Worm (Caenorhabditis elegans): ENCODE results near the gene F31E3.2.

Gene F31E3.2

DNA sequence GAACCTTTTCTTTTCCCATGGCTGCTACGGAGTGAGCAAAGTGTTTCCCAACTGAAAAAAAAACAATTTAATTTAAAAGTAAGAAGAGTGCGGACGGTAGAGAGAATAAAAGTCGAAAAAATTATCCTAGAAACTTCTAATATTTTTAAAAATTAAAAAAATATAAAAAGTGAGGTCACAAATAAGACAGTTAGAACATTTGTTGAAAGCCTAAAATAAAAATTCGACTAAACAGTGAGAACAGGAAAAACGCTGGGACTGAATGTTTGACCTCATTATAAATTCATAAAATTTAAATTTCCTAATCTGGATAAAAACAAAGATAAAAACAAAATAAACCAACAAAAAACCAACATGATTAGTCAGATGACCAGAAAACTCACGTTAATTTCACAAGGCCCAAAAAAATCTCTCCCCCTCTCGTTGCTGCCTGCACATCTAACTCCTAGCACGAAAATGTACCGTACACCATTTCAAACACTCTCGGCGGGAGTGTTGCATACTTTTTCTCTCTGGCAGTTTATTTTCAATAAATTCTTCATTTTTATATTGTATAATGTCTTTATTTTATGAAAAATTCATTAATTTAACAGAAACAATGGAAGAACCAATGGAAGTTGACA, 2.0 kb upstream of the F31E3.2 start, which contains the start of the genes eef-1A.1 and rfc-4 (continued):
- TF ChIP-seq nhr-67 (tag; optimal IDR thresholded peaks at IDR 0.05) (no peak), egl-5 (tag; optimal IDR thresholded peaks at IDR 0.05) (peak; percentile 99), nfya-1 (tag; optimal IDR thresholded peaks at IDR 0.05; ENCODE audit: insufficient read depth) (peak; percentile 99), nhr-77 (tag; optimal IDR thresholded peaks at IDR 0.05) (peak; percentile 19), hmg-11 (tag; optimal IDR thresholded peaks at IDR 0.05) (peak; percentile 85), fkh-10 (GFP tag; optimal IDR thresholded peaks at IDR 0.05) (peak; percentile 90), R02D3.7 (tag; optimal IDR thresholded peaks at IDR 0.05) (peak; percentile 94), elt-3 (tag; optimal IDR thresholded peaks at IDR 0.05) (peak in 1 of 3 experiments; percentile 65), fkh-2 (tag; optimal IDR thresholded peaks at IDR 0.05) (no peak), ceh-9 (tag; optimal IDR thresholded peaks at IDR 0.05) (no peak), nhr-25 (tag; optimal IDR thresholded peaks at IDR 0.05) (peak; percentile 98), nhr-237 (tag; optimal IDR thresholded peaks at IDR 0.05) (no peak), sea-2 (GFP tag; optimal IDR thresholded peaks at IDR 0.05) (no peak), aly-2 (tag; optimal IDR thresholded peaks at IDR 0.05) (peak; percentile 59)

DNA sequence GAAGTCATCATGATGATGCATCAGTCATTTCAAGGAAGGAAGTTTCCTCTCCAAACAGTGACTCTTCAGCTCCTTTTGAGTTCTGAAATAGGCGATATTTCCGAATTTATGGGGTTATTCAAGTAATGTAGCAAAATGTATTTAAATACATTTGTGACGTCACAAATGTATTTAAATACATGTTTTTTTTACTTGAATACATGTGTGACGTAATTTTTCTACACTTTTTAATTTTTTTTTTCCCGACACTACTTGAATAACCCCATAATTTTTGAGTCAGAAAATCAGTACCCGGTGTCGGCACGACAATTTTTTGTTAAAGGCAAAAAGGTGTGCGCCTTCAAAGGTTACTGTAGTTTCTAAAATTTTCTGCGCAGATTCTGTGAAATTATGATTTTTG, 1.2 kb downstream of the F31E3.2 start:
- TF ChIP-seq nfya-1 (tag; optimal IDR thresholded peaks at IDR 0.05; ENCODE audit: insufficient read depth) (no peak), R02D3.7 (tag; optimal IDR thresholded peaks at IDR 0.05) (no peak), nhr-67 (tag; optimal IDR thresholded peaks at IDR 0.05) (no peak), unc-62 (GFP tag; optimal IDR thresholded peaks at IDR 0.05) (no peak), ceh-82 (tag; optimal IDR thresholded peaks at IDR 0.05) (no peak), lsy-12 (tag; optimal IDR thresholded peaks at IDR 0.05) (no peak), pqm-1 (tag; optimal IDR thresholded peaks at IDR 0.05) (no peak), jun-1 (tag; optimal IDR thresholded peaks at IDR 0.05) (no peak), ceh-16 (tag; optimal IDR thresholded peaks at IDR 0.05) (no peak)

DNA sequence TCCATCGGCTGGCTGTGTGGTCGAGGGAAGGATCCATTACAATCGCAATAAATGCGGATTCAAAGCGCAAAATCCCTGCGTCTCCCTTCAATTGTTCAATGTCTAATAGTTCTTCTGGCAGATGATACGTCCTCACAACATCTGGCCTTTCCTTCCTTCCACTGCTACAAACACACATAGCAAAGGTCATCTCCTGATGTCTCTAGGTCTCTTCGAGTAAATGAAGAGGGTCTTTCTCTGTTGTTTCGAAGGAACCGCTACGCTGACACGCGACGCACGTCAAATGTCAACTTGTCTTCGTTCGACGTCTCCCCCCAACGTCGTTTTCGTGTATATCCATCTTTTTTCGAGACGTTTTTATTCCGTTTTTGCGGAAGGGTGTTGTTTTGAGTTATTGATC, 5.1 kb downstream of the F31E3.2 start:
- TF ChIP-seq elt-2 (tag; optimal IDR thresholded peaks at IDR 0.05) (no peak), lin-39 (tag; optimal IDR thresholded peaks at IDR 0.05) (peak; percentile 88), lin-15B (tag; optimal IDR thresholded peaks at IDR 0.05) (peak; percentile 57), nfya-1 (tag; optimal IDR thresholded peaks at IDR 0.05; ENCODE audit: insufficient read depth) (peak; percentile 79), hmg-11 (tag; optimal IDR thresholded peaks at IDR 0.05) (peak; percentile 55), nhr-43 (tag; optimal IDR thresholded peaks at IDR 0.05; ENCODE audit: poor library complexity, severe bottlenecking) (peak; percentile 44), ama-1 (optimal IDR thresholded peaks at IDR 0.05) (peak; percentile 48), nhr-25 (tag; optimal IDR thresholded peaks at IDR 0.05) (peak; percentile 95), egl-5 (tag; optimal IDR thresholded peaks at IDR 0.05) (peak; percentile 1), ceh-28 (tag; optimal IDR thresholded peaks at IDR 0.05) (peak; percentile 42), unc-62 (GFP tag; optimal IDR thresholded peaks at IDR 0.05) (peak; percentile 100), nhr-11 (tag; optimal IDR thresholded peaks at IDR 0.05) (peak; percentile 2), elt-1 (tag; optimal IDR thresholded peaks at IDR 0.05) (peak; percentile 31), R02D3.7 (tag; optimal IDR thresholded peaks at IDR 0.05) (peak; percentile 38), tbx-2 (tag; optimal IDR thresholded peaks at IDR 0.05) (peak; percentile 5), fos-1 (tag; optimal IDR thresholded peaks at IDR 0.05) (no peak), zag-1 (tag; optimal IDR thresholded peaks at IDR 0.05) (no peak), nhr-23 (tag; optimal IDR thresholded peaks at IDR 0.05) (peak; percentile 78), sea-2 (GFP tag; optimal IDR thresholded peaks at IDR 0.05) (no peak)

DNA sequence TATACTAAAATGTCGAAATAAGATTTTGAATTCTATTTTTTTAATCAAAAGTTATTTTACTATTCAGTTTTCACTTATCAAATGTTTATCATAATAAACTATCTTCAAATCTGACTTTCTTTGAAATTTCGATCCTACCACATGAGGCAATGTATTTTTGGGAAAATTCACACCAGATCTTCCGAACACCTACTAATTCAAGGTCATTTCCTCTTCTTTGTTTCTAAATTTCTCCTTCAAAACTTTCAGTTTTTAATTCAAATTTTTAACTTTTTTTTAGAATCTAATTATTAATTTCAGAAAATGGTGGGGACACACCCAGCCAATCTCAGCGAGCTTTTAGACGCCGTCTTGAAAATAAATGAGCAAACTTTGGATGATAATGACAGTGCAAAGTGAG, 5.8 kb downstream of the F31E3.2 start, which contains the start of gene ceh-20:
TSS of gene ceh-20 (plus strand) at position 301 of the 400 bp plus-strand sequence.
- TF ChIP-seq nhr-76 (tag; optimal IDR thresholded peaks at IDR 0.05) (no peak), ceh-82 (tag; optimal IDR thresholded peaks at IDR 0.05) (no peak), nhr-77 (tag; optimal IDR thresholded peaks at IDR 0.05) (no peak), pqm-1 (tag; optimal IDR thresholded peaks at IDR 0.05) (no peak), lin-39 (tag; optimal IDR thresholded peaks at IDR 0.05) (no peak), R02D3.7 (tag; optimal IDR thresholded peaks at IDR 0.05) (no peak), daf-12 (tag; optimal IDR thresholded peaks at IDR 0.05) (no peak), tbx-2 (tag; optimal IDR thresholded peaks at IDR 0.05) (no peak), egl-27 (tag; optimal IDR thresholded peaks at IDR 0.05) (no peak), mml-1 (tag; optimal IDR thresholded peaks at IDR 0.05) (no peak), unc-39 (tag; optimal IDR thresholded peaks at IDR 0.05) (no peak), mdl-1 (tag; optimal IDR thresholded peaks at IDR 0.05) (no peak), fos-1 (tag; optimal IDR thresholded peaks at IDR 0.05) (no peak), ZK546.5 (tag; optimal IDR thresholded peaks at IDR 0.05) (no peak), aly-2 (tag; optimal IDR thresholded peaks at IDR 0.05) (no peak), eor-1 (tag; optimal IDR thresholded peaks at IDR 0.05) (no peak)
